Fruit fly (Drosophila melanogaster) whole organism, adult: ENCODE results near the gene SelG.

Experiments used
- CG14711 ChIP-seq: fragments of 200-800 bp; sonication (Bioruptor generic); optimal IDR thresholded peaks from 2 replicates; lab custom pipeline; 2018; ENCODE audit warnings: missing biosample characterization, mild to moderate bottlenecking, missing genetic modification characterization, moderate library complexity
- Crg-1 ChIP-seq: fragments of 200-800 bp; sonication (Bioruptor generic); optimal IDR thresholded peaks from 2 replicates; lab custom pipeline; 2016; ENCODE audit warnings: missing biosample characterization, missing genetic modification characterization
- Mnt ChIP-seq: fragments of 200-800 bp; sonication (Bioruptor generic); optimal IDR thresholded peaks from 2 replicates; lab custom pipeline; 2016; ENCODE audit warnings: missing biosample characterization, mild to moderate bottlenecking, missing genetic modification characterization
- ovo ChIP-seq: fragments of 200-800 bp; sonication (Bioruptor generic); optimal IDR thresholded peaks from 2 replicates; lab custom pipeline; 2016; ENCODE audit warnings: missing biosample characterization, missing genetic modification characterization

DNA sequence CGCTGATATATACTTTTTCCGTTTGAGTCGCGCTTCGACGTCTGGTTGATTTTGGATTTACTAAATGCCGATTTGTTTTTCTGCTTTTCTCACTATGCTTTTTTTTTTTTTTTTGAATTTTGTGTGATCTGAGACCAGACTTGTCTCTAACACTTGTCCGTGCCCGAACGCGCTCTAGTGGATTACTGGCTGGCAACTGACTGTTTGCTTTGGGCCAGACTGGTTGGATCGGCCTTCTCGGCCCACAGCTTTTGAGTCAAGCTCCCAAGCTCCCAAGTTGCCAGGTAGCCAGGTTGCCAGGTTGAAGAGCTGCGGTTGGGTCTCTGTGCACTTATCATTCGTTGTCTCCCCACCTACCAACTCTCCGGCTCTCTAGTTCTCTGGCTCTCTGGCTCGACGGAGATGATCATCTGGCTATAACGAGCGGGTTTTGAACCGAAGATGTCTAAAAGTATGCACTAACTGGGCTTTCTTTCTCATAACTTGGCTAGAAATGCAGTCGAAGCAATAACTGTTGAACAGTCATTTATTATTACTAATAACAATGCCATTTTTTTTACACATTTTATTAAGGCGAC, 30.1 kb downstream of the SelG start, which contains the start of gene pot:
- TF ChIP-seq Mnt (GFP tag; lab: Kevin White, UChicago): no peak
- TF ChIP-seq CG14711 (tag; lab: Kevin White, UChicago): no peak
- TF ChIP-seq Crg-1 (GFP tag; lab: Kevin White, UChicago): no peak
- TF ChIP-seq ovo (GFP tag; lab: Kevin White, UChicago): no peak
